Worm (Caenorhabditis elegans): ENCODE data around the gene K02E10.5.

DNA sequence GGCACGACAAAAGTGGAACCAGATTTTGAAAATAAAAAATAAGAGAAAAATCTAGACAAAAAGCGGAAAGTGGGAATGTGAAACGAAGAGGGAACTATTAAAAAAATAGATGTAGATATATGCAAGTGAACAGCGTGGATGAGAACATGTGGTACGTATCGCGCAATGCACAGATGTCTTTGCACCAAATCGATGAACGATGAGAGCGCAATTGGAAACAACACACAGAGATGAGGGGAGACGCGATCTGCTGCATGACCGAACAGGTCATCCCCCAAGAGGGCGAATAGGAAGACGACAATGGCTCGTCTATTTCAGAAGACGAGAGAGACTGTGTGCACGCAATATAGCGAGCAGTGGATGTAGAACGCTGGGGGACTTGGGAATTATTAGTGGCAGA lies 26.0 kb downstream of the K02E10.5 start:
- TF ChIP-seq nhr-25 (tag; optimal IDR thresholded peaks at IDR 0.05; ENCODE audit: borderline replicate concordance, insufficient read depth) (no peak), lin-13 (GFP tag; optimal IDR thresholded peaks at IDR 0.05) (no peak), nhr-41 (GFP tag; IDR thresholded peaks at IDR 0.05) (no peak), pha-4 (GFP tag; IDR thresholded peaks at IDR 0.05) (no peak), pha-4 (tag; optimal IDR thresholded peaks at IDR 0.05) (no peak), pqm-1 (tag; optimal IDR thresholded peaks at IDR 0.05) (no peak), unc-39 (tag; optimal IDR thresholded peaks at IDR 0.05) (no peak), skn-1 (tag; optimal IDR thresholded peaks at IDR 0.05) (no peak)

All from whole organism, L4 larva.